Fruit fly (Drosophila melanogaster): ENCODE data around the gene CG1324.

DNA sequence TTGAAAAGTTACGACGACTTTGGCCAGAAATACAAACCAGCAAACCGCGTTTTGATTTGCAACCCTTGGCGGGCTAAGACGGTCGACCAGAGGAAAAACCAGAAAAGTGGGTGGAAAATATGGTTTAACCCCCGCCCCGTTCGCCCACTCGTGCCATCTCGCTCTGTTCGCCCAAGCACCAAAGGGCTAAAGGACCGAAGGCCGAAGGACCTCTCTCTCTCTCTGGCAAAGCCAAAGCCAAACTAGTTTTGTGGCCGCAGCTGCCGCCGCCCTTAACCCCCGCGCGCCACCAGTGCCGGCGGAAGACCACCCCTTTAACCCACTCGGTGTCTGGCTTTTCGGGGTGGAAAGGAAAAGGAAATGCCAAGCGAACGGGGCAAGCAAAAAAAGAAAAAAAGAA is 48.5 kb downstream of the CG1324 start:
- TF ChIP-seq Hr39 (GFP tag; optimal IDR thresholded peaks at IDR 0.05) (no peak), Gug (GFP tag; IDR thresholded peaks at IDR 0.05) (no peak)
